Fruit fly (Drosophila melanogaster): ENCODE measurements around the gene CG32069.

- no peak for TF ChIP-seq CG9948 (tag; optimal IDR thresholded peaks at IDR 0.05)
- no peak for TF ChIP-seq fd96Ca (GFP tag; IDR thresholded peaks at IDR 0.05)
- no peak for TF ChIP-seq CG12605 (GFP tag; IDR thresholded peaks at IDR 0.05)
- no peak for TF ChIP-seq gl (tag; optimal IDR thresholded peaks at IDR 0.05)
Observed at dm6 chr3L:11083605-11084004, 21.2 kb upstream of the CG32069 start.
